Worm (Caenorhabditis elegans) whole organism, midembryonic: Measurements from ENCODE around the gene F44G4.1.
A peak's percentile ranks its signal among the peaks of the same experiment; 100 is the strongest.

ENCODE experiments used
- T22C8.4 ChIP-seq: fragments of 200-800 bp; sonication (Bioruptor generic); IDR thresholded peaks from 2 replicates; pipeline ENCODE4 v1.3.6; 2022; ENCODE audit warnings: missing genetic modification characterization, missing compliant biosample characterization
- flt-1 ChIP-seq: fragments of 200-800 bp; sonication (Bioruptor generic); IDR thresholded peaks from 2 replicates; pipeline ENCODE4 v1.3.6; 2022; ENCODE audit warnings: missing genetic modification characterization, missing compliant biosample characterization
- klf-2 ChIP-seq: fragments of 200-800 bp; sonication (Bioruptor generic); conservative IDR thresholded peaks from 2 replicates; pipeline ENCODE4 v1.3.6; 2022; ENCODE audit warnings: missing genetic modification reagents, missing genetic modification characterization, missing compliant biosample characterization
- med-1 ChIP-seq: sonication (generic microtip); optimal IDR thresholded peaks from 2 replicates; lab custom pipeline; 2017; ENCODE audit warnings: missing genetic modification characterization, mild to moderate bottlenecking, missing compliant biosample characterization, antibody characterized with exemption, missing genetic modification reagents; ENCODE audit not compliant: insufficient read depth
- ref-1 ChIP-seq: fragments of 200-800 bp; sonication (Bioruptor generic); conservative IDR thresholded peaks from 2 replicates; pipeline ENCODE4 v1.3.6; 2022; ENCODE audit warnings: missing genetic modification reagents, missing genetic modification characterization, missing compliant biosample characterization
- tab-1 ChIP-seq: fragments of 200-800 bp; sonication (Bioruptor generic); IDR thresholded peaks from 2 replicates; pipeline ENCODE4 v1.3.6; 2022; ENCODE audit warnings: missing genetic modification characterization, missing compliant biosample characterization
- ztf-23 ChIP-seq: fragments of 200-800 bp; sonication (Bioruptor generic); IDR thresholded peaks from 2 replicates; pipeline ENCODE4 v1.3.6; 2022; ENCODE audit warnings: missing genetic modification reagents, missing genetic modification characterization, missing compliant biosample characterization
- ztf-29 ChIP-seq: fragments of 200-800 bp; sonication (Bioruptor generic); IDR thresholded peaks from 2 replicates; pipeline ENCODE4 v1.3.6; 2022; ENCODE audit warnings: missing genetic modification reagents, missing genetic modification characterization, missing compliant biosample characterization

DNA sequence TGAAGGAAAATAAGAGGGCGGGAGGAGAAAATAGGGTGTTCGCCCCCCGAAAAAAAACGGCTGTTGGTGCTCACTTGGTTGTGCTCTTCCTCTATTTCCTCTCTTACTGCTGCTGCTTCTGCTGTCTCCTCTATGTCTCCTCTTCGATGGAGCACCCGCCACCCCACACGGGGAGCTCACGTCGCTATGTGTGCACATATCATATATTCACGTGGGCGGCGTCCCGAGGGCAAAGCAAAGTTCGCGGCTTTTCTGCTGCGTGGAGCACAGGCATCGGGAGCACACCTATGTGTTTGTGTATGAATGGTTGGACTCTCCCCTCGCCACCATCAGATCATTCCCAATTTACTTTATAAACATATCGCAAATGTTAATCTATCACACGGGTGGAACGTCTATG, 18.9 kb downstream of the F44G4.1 start:
- TF ChIP-seq flt-1 (GFP tag; lab: Robert Waterston, UW): no peak
- TF ChIP-seq med-1 (GFP tag; lab: Kevin White, UChicago): no peak
- 0 out of 2 replicates have a peak, but pooled peaks have one; percentile 34 for TF ChIP-seq ztf-23 (GFP tag; lab: Robert Waterston, UW)
- no peak for TF ChIP-seq T22C8.4 (GFP tag; lab: Robert Waterston, UW)
- no peak for TF ChIP-seq ztf-29 (GFP tag; lab: Robert Waterston, UW)
- TF ChIP-seq klf-2 (GFP tag; lab: Robert Waterston, UW): no peak
- no peak for TF ChIP-seq ref-1 (GFP tag; lab: Robert Waterston, UW)
- no peak for TF ChIP-seq tab-1 (GFP tag; lab: Robert Waterston, UW)
